Fruit fly (Drosophila melanogaster): ENCODE data around the gene CG10738.

The CG10738 gene

DNA sequence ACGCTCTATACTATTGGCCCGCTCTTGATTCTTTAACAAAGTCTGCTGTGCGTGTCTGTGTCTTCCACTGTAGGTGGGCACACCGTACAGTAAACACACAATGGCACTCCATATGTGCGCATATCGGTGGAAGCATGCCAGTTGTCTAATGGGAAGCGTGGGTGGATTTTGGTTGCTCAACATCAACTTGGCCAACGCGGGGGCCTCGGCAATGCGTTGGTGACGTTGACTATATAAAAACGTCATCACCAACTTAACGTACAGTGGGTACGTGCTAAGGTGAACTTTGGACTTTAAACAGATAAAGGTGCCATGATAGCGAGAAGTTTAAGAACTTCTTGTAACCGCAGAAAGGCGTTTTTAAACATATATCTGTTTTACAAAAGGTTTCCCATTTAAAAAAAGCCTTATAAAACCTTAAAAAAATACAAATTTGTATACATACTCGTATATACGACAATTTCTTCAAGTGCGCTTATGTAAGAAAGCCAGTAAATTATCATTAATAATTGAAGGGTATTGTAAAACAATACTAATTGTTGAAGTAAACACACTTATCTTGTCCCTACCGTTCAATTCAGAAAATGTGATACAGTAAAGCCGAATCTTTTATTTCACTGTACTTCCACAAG is 29.2 kb downstream of the CG10738 start:
- TF ChIP-seq CG6163 (GFP tag; IDR thresholded peaks at IDR 0.05): no peak
- TF ChIP-seq CG34406 (GFP tag; optimal IDR thresholded peaks at IDR 0.05): peak; percentile 50
- peak; percentile 30 for TF ChIP-seq Smox (GFP tag; optimal IDR thresholded peaks at IDR 0.05)
- TF ChIP-seq lz (GFP tag; optimal IDR thresholded peaks at IDR 0.05): peak; percentile 58
- peak; percentile 56 for TF ChIP-seq CG10669 (GFP tag; optimal IDR thresholded peaks at IDR 0.05)
- TF ChIP-seq achi (GFP tag; optimal IDR thresholded peaks at IDR 0.05): peak; percentile 41
- TF ChIP-seq Hr38 (GFP tag; optimal IDR thresholded peaks at IDR 0.05): no peak
- TF ChIP-seq CG11902 (GFP tag; optimal IDR thresholded peaks at IDR 0.05): peak; percentile 9
- TF ChIP-seq fd85E (GFP tag; optimal IDR thresholded peaks at IDR 0.05): peak; percentile 25
- TF ChIP-seq Hr39 (GFP tag; optimal IDR thresholded peaks at IDR 0.05): peak; percentile 61
- peak; percentile 65 for TF ChIP-seq CG31627 (GFP tag; optimal IDR thresholded peaks at IDR 0.05)
- TF ChIP-seq CG1621 (tag; optimal IDR thresholded peaks at IDR 0.05): no peak
- TF ChIP-seq CG6276 (GFP tag; optimal IDR thresholded peaks at IDR 0.05): peak; percentile 68
- TF ChIP-seq CG7368 (GFP tag; optimal IDR thresholded peaks at IDR 0.05): no peak
- TF ChIP-seq CG6792 (GFP tag; optimal IDR thresholded peaks at IDR 0.05): peak; percentile 33
- TF ChIP-seq CG11762 (GFP tag; optimal IDR thresholded peaks at IDR 0.05; ENCODE audit: insufficient read depth): peak; percentile 29
- peak; percentile 14 for TF ChIP-seq Ets96B (tag; optimal IDR thresholded peaks at IDR 0.05)
- peak; percentile 25 for TF ChIP-seq CG3032 (tag; optimal IDR thresholded peaks at IDR 0.05)
- peak; percentile 75 for TF ChIP-seq topi (GFP tag; optimal IDR thresholded peaks at IDR 0.05)
- TF ChIP-seq CG9139 (GFP tag; optimal IDR thresholded peaks at IDR 0.05): no peak
- TF ChIP-seq CG32006 (GFP tag; optimal IDR thresholded peaks at IDR 0.05): peak; percentile 65
- TF ChIP-seq Eip93F (GFP tag; optimal IDR thresholded peaks at IDR 0.05): no peak
- TF ChIP-seq CG11294 (GFP tag; IDR thresholded peaks at IDR 0.05): no peak; the same call in 1 of the 2 replicates
- peak; percentile 26; the same call in 1 of the 2 replicates for TF ChIP-seq Gug (GFP tag; IDR thresholded peaks at IDR 0.05)
- no peak for TF ChIP-seq dac (GFP tag; optimal IDR thresholded peaks at IDR 0.05)
- TF ChIP-seq fkh (GFP tag; optimal IDR thresholded peaks at IDR 0.05): no peak
- TF ChIP-seq OdsH (GFP tag; optimal IDR thresholded peaks at IDR 0.05): peak; percentile 66
- TF ChIP-seq pdm3 (GFP tag; optimal IDR thresholded peaks at IDR 0.05): peak; percentile 45
- peak; percentile 54 for TF ChIP-seq CG10631 (GFP tag; optimal IDR thresholded peaks at IDR 0.05)
- TF ChIP-seq Hr4 (GFP tag; optimal IDR thresholded peaks at IDR 0.05): peak; percentile 65
- peak; percentile 61 for TF ChIP-seq acj6 (GFP tag; optimal IDR thresholded peaks at IDR 0.05)
- TF ChIP-seq Eip75B (GFP tag; optimal IDR thresholded peaks at IDR 0.05): peak; percentile 49
- peak; percentile 45 for TF ChIP-seq CG8632 (GFP tag; optimal IDR thresholded peaks at IDR 0.05)
- peak; percentile 36 for TF ChIP-seq Sox14 (GFP tag; optimal IDR thresholded peaks at IDR 0.05)
- peak; percentile 20 for TF ChIP-seq Sox15 (GFP tag; optimal IDR thresholded peaks at IDR 0.05)
- TF ChIP-seq Sox102F (GFP tag; optimal IDR thresholded peaks at IDR 0.05): peak; percentile 62
- peak; percentile 58 for TF ChIP-seq Ets21C (GFP tag; optimal IDR thresholded peaks at IDR 0.05)
- TF ChIP-seq CG4318 (GFP tag; optimal IDR thresholded peaks at IDR 0.05): peak; percentile 50
- peak; percentile 47 for TF ChIP-seq net (GFP tag; optimal IDR thresholded peaks at IDR 0.05)
- peak; percentile 48; the same call in 1 of the 3 replicates for TF ChIP-seq CG8119 (GFP tag; IDR thresholded peaks at IDR 0.05)
- TF ChIP-seq salr (GFP tag; optimal IDR thresholded peaks at IDR 0.05): peak in 1 of 2 experiments; percentile 41
- peak; percentile 4 for TF ChIP-seq CG16779 (tag; optimal IDR thresholded peaks at IDR 0.05)
- TF ChIP-seq esn (GFP tag; optimal IDR thresholded peaks at IDR 0.05): peak; percentile 78
- TF ChIP-seq CG6808 (GFP tag; optimal IDR thresholded peaks at IDR 0.05): peak; percentile 53
- peak; percentile 46 for TF ChIP-seq Met (GFP tag; optimal IDR thresholded peaks at IDR 0.05)
- TF ChIP-seq CG8319 (GFP tag; optimal IDR thresholded peaks at IDR 0.05): peak; percentile 27
- TF ChIP-seq cyc (GFP tag; optimal IDR thresholded peaks at IDR 0.05): peak; percentile 63
- no peak for TF ChIP-seq dsx (GFP tag; optimal IDR thresholded peaks at IDR 0.05; ENCODE audit: poor library complexity, severe bottlenecking)
- peak; percentile 87 for TF ChIP-seq Eip78C (GFP tag)
- peak; percentile 8 for TF ChIP-seq fd59A (GFP tag; optimal IDR thresholded peaks at IDR 0.05)
- peak; percentile 40 for TF ChIP-seq Lpt (GFP tag; optimal IDR thresholded peaks at IDR 0.05)
